Fruit fly (Drosophila melanogaster): ENCODE data around the gene Arglu1.

Gene Arglu1

DNA sequence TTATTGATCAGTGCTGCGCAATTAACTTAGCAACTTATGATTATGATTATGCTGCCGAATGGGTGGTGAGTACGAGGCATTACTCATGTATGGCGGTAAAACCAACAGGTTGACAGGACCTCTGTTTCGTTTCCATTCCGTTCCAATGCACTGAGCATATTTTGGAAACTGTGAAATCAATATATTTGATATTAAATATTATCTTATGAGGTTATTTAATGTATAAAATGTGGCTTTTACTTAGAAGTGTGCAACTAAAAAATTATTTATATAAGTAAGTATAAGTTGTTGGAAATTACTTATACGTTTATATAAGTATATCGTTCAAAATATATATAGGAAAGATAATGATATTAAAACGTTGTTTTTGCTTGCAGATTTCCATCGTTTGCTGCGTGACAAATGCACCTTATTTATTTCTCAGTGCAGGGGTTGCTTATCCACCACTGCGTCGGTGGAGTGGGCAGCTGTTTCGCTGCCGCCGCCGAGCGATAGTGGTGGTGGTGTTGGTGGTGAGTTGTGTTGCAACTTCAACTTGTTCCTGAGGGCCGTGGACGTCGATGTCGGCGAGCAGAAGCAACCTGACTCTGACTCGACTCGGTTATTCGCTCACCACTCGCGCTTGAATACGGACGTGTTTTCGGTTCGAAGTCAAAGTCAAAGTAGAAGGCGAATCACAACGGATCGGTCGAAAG is 46.3 kb upstream of the Arglu1 start, which contains the start of gene bib (continued):
- TF ChIP-seq CG31224 (GFP tag; IDR thresholded peaks at IDR 0.05) (peak; percentile 26; the same call in 1 of the 2 replicates), Dek (tag; optimal IDR thresholded peaks at IDR 0.05) (peak; percentile 59), ftz-f1 (GFP tag; optimal IDR thresholded peaks at IDR 0.05) (no peak), stc (GFP tag; IDR thresholded peaks at IDR 0.05) (peak; percentile 68), pros (GFP tag; optimal IDR thresholded peaks at IDR 0.05) (peak; percentile 60), vnd (GFP tag; IDR thresholded peaks at IDR 0.05; ENCODE audit: partially characterized antibody) (no peak), dan (GFP tag; IDR thresholded peaks at IDR 0.05) (peak; percentile 55; the same call in 1 of the 2 replicates), tna (GFP tag; IDR thresholded peaks at IDR 0.05; ENCODE audit: partially characterized antibody) (no peak), CG10654 (GFP tag; optimal IDR thresholded peaks at IDR 0.05) (peak; percentile 71), Mad (GFP tag; optimal IDR thresholded peaks at IDR 0.05) (peak; percentile 8), CG8281 (tag; optimal IDR thresholded peaks at IDR 0.05) (peak; percentile 53), pho (GFP tag; optimal IDR thresholded peaks at IDR 0.05) (no peak), cwo (GFP tag; optimal IDR thresholded peaks at IDR 0.05) (peak; percentile 80), CG12659 (GFP tag; optimal IDR thresholded peaks at IDR 0.05) (peak; percentile 85), CoRest (tag; optimal IDR thresholded peaks at IDR 0.05) (peak; percentile 89), HLHmδ (GFP tag; optimal IDR thresholded peaks at IDR 0.05) (peak; percentile 96), CG17829 (tag; optimal IDR thresholded peaks at IDR 0.05) (peak; percentile 95), cato (GFP tag; optimal IDR thresholded peaks at IDR 0.05; ENCODE audit: borderline replicate concordance) (peak; percentile 66), bsh (GFP tag; optimal IDR thresholded peaks at IDR 0.05) (peak; percentile 70 to 89), Doc3 (GFP tag; IDR thresholded peaks at IDR 0.05; ENCODE audit: partially characterized antibody) (no peak), CG13424 (tag; optimal IDR thresholded peaks at IDR 0.05) (peak; percentile 86), Camta (GFP tag; optimal IDR thresholded peaks at IDR 0.05) (no peak), CG6765 (GFP tag; optimal IDR thresholded peaks at IDR 0.05) (peak; percentile 47), tup (GFP tag; optimal IDR thresholded peaks at IDR 0.05) (peak; percentile 52), NFAT (GFP tag; IDR thresholded peaks at IDR 0.05) (no peak), Chrac-16 (GFP tag; optimal IDR thresholded peaks at IDR 0.05) (peak; percentile 83), CG14710 (tag; optimal IDR thresholded peaks at IDR 0.05) (peak; percentile 94), CG9609 (GFP tag; optimal IDR thresholded peaks at IDR 0.05) (no peak), CG4360 (GFP tag; IDR thresholded peaks at IDR 0.05) (peak; percentile 39; the same call in 1 of the 2 replicates), org-1 (GFP tag; optimal IDR thresholded peaks at IDR 0.05) (peak; percentile 82), Max (GFP tag; optimal IDR thresholded peaks at IDR 0.05) (peak; percentile 75), run (tag; optimal IDR thresholded peaks at IDR 0.05) (peak; percentile 61), bigmax (GFP tag; optimal IDR thresholded peaks at IDR 0.05) (no peak), cas (GFP tag; IDR thresholded peaks at IDR 0.05) (no peak), CG9817 (tag; optimal IDR thresholded peaks at IDR 0.05) (peak; percentile 48), emc (GFP tag; optimal IDR thresholded peaks at IDR 0.05) (no peak), CG12942 (GFP tag; optimal IDR thresholded peaks at IDR 0.05) (peak; percentile 58), cg (GFP tag; optimal IDR thresholded peaks at IDR 0.05) (peak; percentile 10), ind (GFP tag; optimal IDR thresholded peaks at IDR 0.05) (peak; percentile 73), YL-1 (GFP tag; optimal IDR thresholded peaks at IDR 0.05) (peak; percentile 59), CG7372 (GFP tag; IDR thresholded peaks at IDR 0.05) (no peak), peb (GFP tag; IDR thresholded peaks at IDR 0.05) (peak; percentile 48), CG17912 (GFP tag; optimal IDR thresholded peaks at IDR 0.05) (no peak), lov (optimal IDR thresholded peaks at IDR 0.05) (no peak), lov (GFP tag; IDR thresholded peaks at IDR 0.05) (peak; percentile 64; the same call in 1 of the 3 replicates), oc (tag; optimal IDR thresholded peaks at IDR 0.05) (peak; percentile 73), CG34422 (GFP tag; IDR thresholded peaks at IDR 0.05) (peak; percentile 37; the same call in 1 of the 3 replicates), CG3726 (GFP tag; IDR thresholded peaks at IDR 0.05) (no peak), nmo (GFP tag; optimal IDR thresholded peaks at IDR 0.05) (peak; percentile 93)
